Fruit fly (Drosophila melanogaster) whole organism, embryonic: Measurements from ENCODE around the gene Gnpat.

Source experiments
- Bdp1 ChIP-seq: fragments of 200-800 bp; sonication (Bioruptor generic); optimal IDR thresholded peaks from 3 replicates; lab custom pipeline; 2016; ENCODE audit warnings: missing biosample characterization, missing genetic modification characterization
- CG10462 ChIP-seq: fragments of 200-800 bp; sonication (Bioruptor generic); optimal IDR thresholded peaks from 2 replicates; lab custom pipeline; 2016; ENCODE audit warnings: missing biosample characterization, missing genetic modification characterization
- CG10959 ChIP-seq: fragments of 200-800 bp; sonication (Bioruptor generic); IDR thresholded peaks from 2 replicates; pipeline ENCODE4 v1.3.6; 2022; ENCODE audit warnings: missing biosample characterization, missing genetic modification characterization
- CG12104 ChIP-seq: fragments of 200-800 bp; sonication (Bioruptor generic); optimal IDR thresholded peaks from 3 replicates; lab custom pipeline; 2016; ENCODE audit warnings: missing biosample characterization, missing genetic modification characterization
- CG13287 ChIP-seq: fragments of 200-800 bp; sonication (Bioruptor generic); IDR thresholded peaks from 2 replicates; pipeline ENCODE4 v1.3.6; 2022; ENCODE audit warnings: missing biosample characterization, missing genetic modification characterization; ENCODE audit not compliant: partially characterized antibody
- CG14667 ChIP-seq: fragments of 200-800 bp; sonication (Bioruptor generic); IDR thresholded peaks from 2 replicates; pipeline ENCODE4 v1.3.6; 2022; ENCODE audit warnings: missing biosample characterization, missing genetic modification characterization
- CG15696 ChIP-seq: fragments of 200-800 bp; sonication (Bioruptor generic); optimal IDR thresholded peaks from 2 replicates; lab custom pipeline; 2019; ENCODE audit warnings: missing biosample characterization, mild to moderate bottlenecking, missing genetic modification characterization, moderate library complexity
- CG16813 ChIP-seq: fragments of 200-800 bp; sonication (Bioruptor generic); IDR thresholded peaks from 3 replicates; pipeline ENCODE4 v1.3.6; 2022; ENCODE audit warnings: missing biosample characterization, missing genetic modification characterization; ENCODE audit not compliant: partially characterized antibody
- CG1832 ChIP-seq: fragments of 200-800 bp; sonication (Bioruptor generic); optimal IDR thresholded peaks from 2 replicates; lab custom pipeline; 2017; ENCODE audit warnings: missing biosample characterization, mild to moderate bottlenecking, missing genetic modification characterization, inconsistent platforms
- CG18764 ChIP-seq: fragments of 200-800 bp; sonication (Bioruptor generic); optimal IDR thresholded peaks from 3 replicates; lab custom pipeline; 2016; ENCODE audit warnings: missing biosample characterization, missing genetic modification characterization
- CG2712 ChIP-seq: fragments of 200-800 bp; optimal IDR thresholded peaks from 3 replicates; lab custom pipeline; 2019; ENCODE audit warnings: missing biosample characterization, mild to moderate bottlenecking, missing genetic modification characterization, moderate library complexity
- CG2875 ChIP-seq: fragments of 200-800 bp; sonication (Bioruptor generic); optimal IDR thresholded peaks from 2 replicates; lab custom pipeline; 2017; ENCODE audit warnings: missing biosample characterization, mild to moderate bottlenecking, missing genetic modification characterization, missing genetic modification reagents
- CG31441 ChIP-seq: fragments of 200-800 bp; sonication (Bioruptor generic); IDR thresholded peaks from 2 replicates; pipeline ENCODE4 v1.3.6; 2022; ENCODE audit warnings: missing biosample characterization, missing genetic modification characterization
- CG33557 ChIP-seq: fragments of 200-800 bp; sonication (Bioruptor generic); optimal IDR thresholded peaks from 2 replicates; lab custom pipeline; 2019; ENCODE audit warnings: missing biosample characterization, mild to moderate bottlenecking, missing genetic modification characterization, moderate library complexity
- CG3726 ChIP-seq: fragments of 200-800 bp; sonication (Bioruptor generic); IDR thresholded peaks from 3 replicates; pipeline ENCODE4, ENCODE4 v1.3.6; 2022; ENCODE audit warnings: missing biosample characterization, missing genetic modification characterization
- CG4360 ChIP-seq: fragments of 200-800 bp; sonication (Bioruptor generic); IDR thresholded peaks from 2 replicates; pipeline ENCODE4 v1.3.6; 2022; ENCODE audit warnings: missing biosample characterization, missing genetic modification characterization
- CG43689 ChIP-seq: fragments of 200-800 bp; sonication (Bioruptor generic); IDR thresholded peaks from 2 replicates; pipeline ENCODE4 v1.3.6; 2022; ENCODE audit warnings: missing biosample characterization, missing genetic modification characterization
- CG5245 ChIP-seq: fragments of 200-800 bp; sonication (Bioruptor generic); optimal IDR thresholded peaks from 3 replicates; lab custom pipeline; 2016; ENCODE audit warnings: missing biosample characterization, missing genetic modification characterization
- CG8290 ChIP-seq, 3 experiments: fragments of 200-800 bp; sonication (Bioruptor generic); optimal IDR thresholded peaks; 2 replicates each; lab custom pipeline; 2016 to 2019; ENCODE audit warnings: missing biosample characterization in 3 of 3, missing genetic modification characterization in 3 of 3, mild to moderate bottlenecking in 2 of 3, moderate library complexity in 1 of 3
- Dp ChIP-seq: fragments of 200-800 bp; sonication (Bioruptor generic); optimal IDR thresholded peaks from 2 replicates; lab custom pipeline; 2018; ENCODE audit warnings: missing biosample characterization, mild to moderate bottlenecking, missing genetic modification characterization, moderate library complexity
- E2f1 ChIP-seq: fragments of 200-800 bp; sonication (Bioruptor generic); IDR thresholded peaks from 2 replicates; pipeline ENCODE4 v1.3.6; 2022; ENCODE audit warnings: missing biosample characterization, missing genetic modification characterization
- Hmr ChIP-seq: fragments of 200-800 bp; sonication (Bioruptor generic); optimal IDR thresholded peaks from 3 replicates; lab custom pipeline; 2017; ENCODE audit warnings: mild to moderate bottlenecking, missing biosample characterization, missing genetic modification reagents, missing genetic modification characterization
- Max ChIP-seq: fragments of 200-800 bp; sonication (Bioruptor generic); optimal IDR thresholded peaks from 2 replicates; lab custom pipeline; 2016; ENCODE audit warnings: missing biosample characterization, mild to moderate bottlenecking, missing genetic modification characterization
- Myb ChIP-seq: fragments of 200-800 bp; sonication (Bioruptor generic); optimal IDR thresholded peaks from 2 replicates; lab custom pipeline; 2016; ENCODE audit warnings: missing biosample characterization, missing genetic modification characterization
- Pdp1 ChIP-seq, 2 experiments: fragments of 200-800 bp; sonication (Bioruptor generic); optimal IDR thresholded peaks; 3 replicates each; lab custom pipeline; 2016; ENCODE audit warnings: missing biosample characterization in 2 of 2, missing genetic modification characterization in 2 of 2, mild to moderate bottlenecking in 1 of 2, moderate library complexity in 1 of 2
- Rx ChIP-seq: fragments of 200-800 bp; sonication (Bioruptor generic); IDR thresholded peaks from 2 replicates; pipeline ENCODE4 v1.3.6; 2022; ENCODE audit warnings: missing biosample characterization, missing genetic modification characterization
- Scr ChIP-seq: fragments of 200-800 bp; sonication (Bioruptor generic); IDR thresholded peaks from 2 replicates; pipeline ENCODE4 v1.3.6; 2022; ENCODE audit warnings: missing biosample characterization, missing genetic modification characterization; ENCODE audit not compliant: partially characterized antibody
- Sox102F ChIP-seq: fragments of 200-800 bp; sonication (Bioruptor generic); optimal IDR thresholded peaks from 2 replicates; lab custom pipeline; 2018; ENCODE audit warnings: missing biosample characterization, mild to moderate bottlenecking, missing genetic modification characterization, moderate library complexity
- Trl ChIP-seq, 3 experiments: fragments of >200 bp in 2 of 3; fragments of 200-800 bp in 1 of 3; sonication (Bioruptor generic) in 1 of 3; optimal IDR thresholded peaks; 2 replicates in 1 of 3; 3 replicates in 2 of 3; lab custom pipeline; 2016 to 2017; ENCODE audit warnings: missing biosample characterization in 1 of 3, missing genetic modification characterization in 1 of 3
- YL-1 ChIP-seq: fragments of 200-800 bp; sonication (Bioruptor generic); optimal IDR thresholded peaks from 3 replicates; lab custom pipeline; 2017; ENCODE audit warnings: missing biosample characterization, mild to moderate bottlenecking, missing genetic modification characterization
- cg ChIP-seq: fragments of 200-800 bp; sonication (Bioruptor generic); optimal IDR thresholded peaks from 3 replicates; lab custom pipeline; 2019; ENCODE audit warnings: missing biosample characterization, mild to moderate bottlenecking, missing genetic modification characterization, moderate library complexity
- chif ChIP-seq, 2 experiments: fragments of 200-800 bp; sonication (Bioruptor generic); optimal IDR thresholded peaks; 3 replicates each; lab custom pipeline; 2016; ENCODE audit warnings: missing biosample characterization in 2 of 2, missing genetic modification characterization in 2 of 2
- chm ChIP-seq: fragments of 200-800 bp; sonication (Bioruptor generic); IDR thresholded peaks from 2 replicates; pipeline ENCODE4 v1.3.6; 2022; ENCODE audit warnings: missing biosample characterization, missing genetic modification characterization
- gcm ChIP-seq: fragments of 200-800 bp; sonication (Bioruptor generic); optimal IDR thresholded peaks from 2 replicates; lab custom pipeline; 2019; ENCODE audit warnings: missing biosample characterization, mild to moderate bottlenecking, missing genetic modification characterization, moderate library complexity
- grau ChIP-seq: fragments of 200-800 bp; optimal IDR thresholded peaks from 3 replicates; lab custom pipeline; 2019; ENCODE audit warnings: missing biosample characterization, mild to moderate bottlenecking, missing genetic modification characterization, moderate library complexity
- gt ChIP-seq: fragments of 200-800 bp; sonication (Bioruptor generic); IDR thresholded peaks from 2 replicates; pipeline ENCODE4 v1.3.6; 2022; ENCODE audit warnings: missing biosample characterization, missing genetic modification characterization
- kah ChIP-seq: fragments of 200-800 bp; sonication (Bioruptor generic); optimal IDR thresholded peaks from 2 replicates; lab custom pipeline; 2018; ENCODE audit warnings: missing biosample characterization, mild to moderate bottlenecking, missing genetic modification characterization
- knrl ChIP-seq: fragments of 200-800 bp; sonication (Bioruptor generic); IDR thresholded peaks from 3 replicates; pipeline ENCODE4 v1.3.6; 2022; ENCODE audit warnings: missing biosample characterization, missing genetic modification characterization; ENCODE audit not compliant: partially characterized antibody
- lilli ChIP-seq: fragments of 200-800 bp; sonication (Bioruptor generic); optimal IDR thresholded peaks from 3 replicates; lab custom pipeline; 2016; ENCODE audit warnings: missing biosample characterization, missing genetic modification characterization
- mld ChIP-seq: fragments of 200-800 bp; sonication (Bioruptor generic); IDR thresholded peaks from 3 replicates; pipeline ENCODE4 v1.3.6; 2022; ENCODE audit warnings: missing biosample characterization, missing genetic modification characterization; ENCODE audit not compliant: partially characterized antibody
- nmo ChIP-seq: fragments of 200-800 bp; sonication (Bioruptor generic); optimal IDR thresholded peaks from 2 replicates; lab custom pipeline; 2018; ENCODE audit warnings: missing biosample characterization, mild to moderate bottlenecking, missing genetic modification characterization, moderate library complexity
- odd ChIP-seq: fragments of 200-800 bp; sonication (Bioruptor generic); optimal IDR thresholded peaks from 2 replicates; lab custom pipeline; 2017; ENCODE audit warnings: missing biosample characterization, mild to moderate bottlenecking, missing genetic modification characterization
- org-1 ChIP-seq: fragments of 200-800 bp; sonication (Bioruptor generic); optimal IDR thresholded peaks from 2 replicates; lab custom pipeline; 2017; ENCODE audit warnings: missing biosample characterization, missing genetic modification characterization
- pum ChIP-seq: fragments of 200-800 bp; sonication (Bioruptor generic); optimal IDR thresholded peaks from 2 replicates; lab custom pipeline; 2016; ENCODE audit warnings: missing biosample characterization, missing genetic modification characterization
- pzg ChIP-seq: fragments of 200-800 bp; sonication (Bioruptor generic); optimal IDR thresholded peaks from 3 replicates; lab custom pipeline; 2018; ENCODE audit warnings: missing biosample characterization, mild to moderate bottlenecking, missing genetic modification characterization, moderate library complexity
- tna ChIP-seq: fragments of 200-800 bp; sonication (Bioruptor generic); IDR thresholded peaks from 2 replicates; pipeline ENCODE4 v1.3.6; 2022; ENCODE audit warnings: missing biosample characterization, missing genetic modification characterization; ENCODE audit not compliant: partially characterized antibody
- twi ChIP-seq: fragments of 200-800 bp; optimal IDR thresholded peaks from 2 replicates; lab custom pipeline; 2019; ENCODE audit warnings: missing biosample characterization, mild to moderate bottlenecking, missing genetic modification characterization, moderate library complexity
- unpg ChIP-seq: fragments of 200-800 bp; sonication (Bioruptor generic); optimal IDR thresholded peaks from 3 replicates; lab custom pipeline; 2018; ENCODE audit warnings: missing biosample characterization, mild to moderate bottlenecking, missing genetic modification characterization, moderate library complexity
- zf30C ChIP-seq: fragments of 200-800 bp; sonication (Bioruptor generic); optimal IDR thresholded peaks from 3 replicates; lab custom pipeline; 2018; ENCODE audit warnings: missing biosample characterization, mild to moderate bottlenecking, missing genetic modification characterization

Gnpat gene

dm6 chr3R:25519465-25520071 is 28.8 kb upstream of the Gnpat start (continued):
- peak; percentile 22; the same call in 1 of the 2 replicates for TF ChIP-seq CG4360 (GFP tag; lab: Robert Waterston, UW)
- no peak for TF ChIP-seq CG15696 (tag; lab: Kevin White, UChicago)
- TF ChIP-seq unpg (GFP tag; lab: Kevin White, UChicago), result peak; percentile 32
- no peak for TF ChIP-seq CG14667 (GFP tag; lab: Robert Waterston, UW)
- no peak for TF ChIP-seq CG2875 (GFP tag; lab: Kevin White, UChicago)
- no peak for TF ChIP-seq chif (GFP tag; optimal IDR thresholded peaks at IDR 0.05; lab: Kevin White, UChicago)
- TF ChIP-seq kah (GFP tag; lab: Kevin White, UChicago), result no peak
- TF ChIP-seq Myb (GFP tag; lab: Kevin White, UChicago), result no peak
- TF ChIP-seq YL-1, result no peak
- TF ChIP-seq CG8290 (GFP tag; optimal IDR thresholded peaks at IDR 0.05; lab: Kevin White, UChicago), result peak; percentile 11
- peak; percentile 22 to 65 for TF ChIP-seq CG8290 (tag; optimal IDR thresholded peaks at IDR 0.05; lab: Kevin White, UChicago)
- no peak for TF ChIP-seq tna
- no peak for TF ChIP-seq CG3726 (GFP tag; lab: Robert Waterston, UW)
- no peak for TF ChIP-seq pzg
- peak; percentile 60 for TF ChIP-seq CG31441 (GFP tag; lab: Robert Waterston, UW)
- no peak for TF ChIP-seq Dp (GFP tag; lab: Kevin White, UChicago)
- no peak for TF ChIP-seq CG18764
- peak; percentile 45 for TF ChIP-seq CG2712
- no peak for TF ChIP-seq odd (GFP tag; lab: Kevin White, UChicago)
- no peak for TF ChIP-seq gt (GFP tag; lab: Robert Waterston, UW)
- TF ChIP-seq twi (tag; lab: Kevin White, UChicago), result no peak
- TF ChIP-seq Trl (optimal IDR thresholded peaks at IDR 0.05; lab: Kevin White, UChicago), result no peak
- TF ChIP-seq Trl (GFP tag; optimal IDR thresholded peaks at IDR 0.05; lab: Kevin White, UChicago), result no peak
- TF ChIP-seq CG43689 (GFP tag; lab: Robert Waterston, UW), result no peak
- TF ChIP-seq CG33557 (GFP tag; lab: Kevin White, UChicago), result no peak
- TF ChIP-seq org-1 (GFP tag; lab: Kevin White, UChicago), result peak; percentile 3
- TF ChIP-seq knrl (GFP tag; lab: Robert Waterston, UW), result no peak
- no peak for TF ChIP-seq pum (GFP tag; lab: Kevin White, UChicago)
- no peak for TF ChIP-seq Rx (GFP tag; lab: Robert Waterston, UW)
- TF ChIP-seq mld (GFP tag; lab: Robert Waterston, UW), result no peak
- TF ChIP-seq Hmr (GFP tag; lab: Kevin White, UChicago), result peak; percentile 48
- TF ChIP-seq gcm, result no peak
- TF ChIP-seq CG12104, result no peak
- TF ChIP-seq lilli (GFP tag; lab: Kevin White, UChicago), result no peak
- no peak for TF ChIP-seq Pdp1 (GFP tag; optimal IDR thresholded peaks at IDR 0.05; lab: Kevin White, UChicago)
- TF ChIP-seq CG10959 (GFP tag; lab: Robert Waterston, UW), result no peak
- TF ChIP-seq cg, result no peak
- TF ChIP-seq CG5245, result no peak
- TF ChIP-seq Scr (GFP tag; lab: Robert Waterston, UW), result no peak
- TF ChIP-seq zf30C (GFP tag; lab: Kevin White, UChicago), result no peak
- no peak for TF ChIP-seq CG13287 (GFP tag; lab: Robert Waterston, UW)
- no peak for TF ChIP-seq Max
- TF ChIP-seq Sox102F (GFP tag; lab: Kevin White, UChicago), result peak; percentile 34
- peak; percentile 44 for TF ChIP-seq grau
- TF ChIP-seq CG16813, result no peak
- no peak for TF ChIP-seq CG1832 (GFP tag; lab: Kevin White, UChicago)
- no peak for TF ChIP-seq Bdp1 (GFP tag; lab: Kevin White, UChicago)
- no peak for TF ChIP-seq CG10462 (GFP tag; lab: Kevin White, UChicago)
- TF ChIP-seq nmo (GFP tag; lab: Kevin White, UChicago), result peak; percentile 55
- TF ChIP-seq chm (GFP tag; lab: Robert Waterston, UW), result no peak
- TF ChIP-seq E2f1 (GFP tag; lab: Robert Waterston, UW), result no peak
